Worm (Caenorhabditis elegans) whole organism, young adult: ENCODE measurements around the gene R10H10.7.

Experiments used
- B0035.1 ChIP-seq: sonication (generic microtip); optimal IDR thresholded peaks from 2 replicates; lab custom pipeline; 2016; ENCODE audit warnings: missing genetic modification characterization, mild to moderate bottlenecking, missing compliant biosample characterization, missing genotype, missing genetic modification reagents
- B0261.1 ChIP-seq: sonication (generic microtip); optimal IDR thresholded peaks from 2 replicates; lab custom pipeline; 2016; ENCODE audit warnings: mild to moderate bottlenecking, missing genetic modification characterization, moderate library complexity, missing compliant biosample characterization
- B0336.3 ChIP-seq: fragments of 200-800 bp; sonication (Bioruptor generic); IDR thresholded peaks from 2 replicates; pipeline ENCODE4 v1.3.6; 2022; ENCODE audit warnings: missing genetic modification characterization, missing compliant biosample characterization
- F23B12.7 ChIP-seq: sonication (generic microtip); optimal IDR thresholded peaks from 2 replicates; lab custom pipeline; 2017; ENCODE audit warnings: missing genetic modification characterization, mild to moderate bottlenecking, missing compliant biosample characterization, antibody characterized with exemption, moderate library complexity; ENCODE audit not compliant: insufficient read depth
- F33H1.4 ChIP-seq: fragments of 200-800 bp; sonication (Bioruptor generic); IDR thresholded peaks from 2 replicates; pipeline ENCODE4 v1.3.6; 2022; ENCODE audit warnings: missing genetic modification reagents, missing genetic modification characterization, missing compliant biosample characterization
- F37B4.10 ChIP-seq: fragments of 200-800 bp; sonication (Bioruptor generic); IDR thresholded peaks from 2 replicates; pipeline ENCODE4 v1.3.6; 2022; ENCODE audit warnings: missing genetic modification characterization, missing compliant biosample characterization
- F39B2.1 ChIP-seq: fragments of 200-800 bp; sonication (Bioruptor generic); IDR thresholded peaks from 2 replicates; pipeline ENCODE4 v1.3.6; 2022; ENCODE audit warnings: missing genetic modification reagents, missing genetic modification characterization, missing compliant biosample characterization
- T26A5.8 ChIP-seq: sonication (generic microtip); optimal IDR thresholded peaks from 2 replicates; lab custom pipeline; 2016; ENCODE audit warnings: missing genetic modification characterization, missing compliant biosample characterization
- Y53G8AR.9 ChIP-seq: fragments of 200-800 bp; sonication (Bioruptor generic); conservative IDR thresholded peaks from 2 replicates; pipeline ENCODE4 v1.3.6; 2022; ENCODE audit warnings: missing genetic modification reagents, missing genetic modification characterization, missing compliant biosample characterization
- Y56A3A.18 ChIP-seq: fragments of 200-800 bp; sonication (Bioruptor generic); IDR thresholded peaks from 2 replicates; pipeline ENCODE4 v1.3.6; 2022; ENCODE audit warnings: missing genetic modification reagents, missing genetic modification characterization, missing compliant biosample characterization
- Y67H2A.10 ChIP-seq: fragments of 200-800 bp; sonication (Bioruptor generic); conservative IDR thresholded peaks from 2 replicates; pipeline ENCODE4 v1.3.6; 2022; ENCODE audit warnings: missing genetic modification reagents, missing genetic modification characterization, missing compliant biosample characterization
- atf-7 ChIP-seq: sonication (generic microtip); optimal IDR thresholded peaks from 2 replicates; lab custom pipeline; 2017; ENCODE audit warnings: mild to moderate bottlenecking, missing genetic modification characterization, missing compliant biosample characterization
- attf-6 ChIP-seq: fragments of 200-800 bp; sonication (Bioruptor generic); IDR thresholded peaks from 2 replicates; pipeline ENCODE4 v1.3.6; 2022; ENCODE audit warnings: missing genetic modification reagents, missing genetic modification characterization, missing compliant biosample characterization
- cebp-1 ChIP-seq, 2 experiments: fragments of 200-800 bp in 1 of 2; sonication (Bioruptor generic) in 1 of 2; sonication (generic microtip) in 1 of 2; IDR thresholded peaks in 1 of 2; optimal IDR thresholded peaks in 1 of 2; 2 replicates each; pipeline versions ENCODE4 v1.3.6 to Lab custom; 2017 to 2022; ENCODE audit warnings: missing compliant biosample characterization in 2 of 2, missing genetic modification characterization in 2 of 2, mild to moderate bottlenecking in 1 of 2, missing genetic modification reagents in 1 of 2, moderate library complexity in 1 of 2
- ceh-100 ChIP-seq: fragments of 200-800 bp; sonication (Bioruptor generic); IDR thresholded peaks from 2 replicates; pipeline ENCODE4 v1.3.6; 2022; ENCODE audit warnings: missing genetic modification reagents, missing genetic modification characterization, missing compliant biosample characterization
- ceh-40 ChIP-seq: fragments of 200-800 bp; sonication (Bioruptor generic); IDR thresholded peaks from 2 replicates; pipeline ENCODE4 v1.3.6; 2022; ENCODE audit warnings: missing genetic modification characterization, missing compliant biosample characterization
- ceh-79 ChIP-seq: sonication (generic microtip); optimal IDR thresholded peaks from 2 replicates; lab custom pipeline; 2017; ENCODE audit warnings: mild to moderate bottlenecking, missing genetic modification characterization, missing compliant biosample characterization
- dpff-1 ChIP-seq: sonication (generic microtip); optimal IDR thresholded peaks from 2 replicates; lab custom pipeline; 2017; ENCODE audit warnings: mild to moderate bottlenecking, missing genetic modification characterization, missing compliant biosample characterization
- efl-1 ChIP-seq: fragments of 150-350 bp; optimal IDR thresholded peaks from 2 replicates; lab custom pipeline; 2014; ENCODE audit warnings: missing biosample characterization, missing genetic modification reagents, missing genetic modification characterization
- hlh-12 ChIP-seq: sonication (generic microtip); optimal IDR thresholded peaks from 2 replicates; lab custom pipeline; 2016; ENCODE audit warnings: missing genetic modification characterization, missing compliant biosample characterization
- hmg-1.2 ChIP-seq: fragments of 200-800 bp; sonication (Bioruptor generic); IDR thresholded peaks from 2 replicates; pipeline ENCODE4 v1.3.6; 2022; ENCODE audit warnings: missing genetic modification reagents, missing genetic modification characterization, missing compliant biosample characterization
- hmg-20 ChIP-seq: fragments of 200-800 bp; sonication (Bioruptor generic); IDR thresholded peaks from 2 replicates; pipeline ENCODE4 v1.3.6; 2022; ENCODE audit warnings: missing genetic modification reagents, missing genetic modification characterization, missing compliant biosample characterization
- hsf-1 ChIP-seq: fragments of 200-800 bp; sonication (Bioruptor generic); IDR thresholded peaks from 2 replicates; pipeline ENCODE4 v1.3.6; 2022; ENCODE audit warnings: missing genetic modification reagents, missing genetic modification characterization, missing compliant biosample characterization
- lag-1 ChIP-seq: fragments of 200-800 bp; sonication (Bioruptor generic); IDR thresholded peaks from 2 replicates; pipeline ENCODE4 v1.3.6; 2022; ENCODE audit warnings: missing genetic modification reagents, missing genetic modification characterization, missing compliant biosample characterization
- let-607 ChIP-seq, 2 experiments: fragments of 200-800 bp in 1 of 2; sonication (Bioruptor generic) in 1 of 2; sonication (generic microtip) in 1 of 2; optimal IDR thresholded peaks; 2 replicates each; lab custom pipeline; 2016 to 2018; ENCODE audit warnings: mild to moderate bottlenecking in 2 of 2, missing compliant biosample characterization in 2 of 2, missing genetic modification characterization in 2 of 2, moderate library complexity in 2 of 2, missing genotype in 1 of 2
- lin-40 ChIP-seq: sonication (generic microtip); optimal IDR thresholded peaks from 2 replicates; lab custom pipeline; 2016; ENCODE audit warnings: missing genetic modification characterization, mild to moderate bottlenecking, missing compliant biosample characterization, missing genotype, missing genetic modification reagents
- lin-54 ChIP-seq: fragments of 200-800 bp; sonication (Bioruptor generic); optimal IDR thresholded peaks from 2 replicates; lab custom pipeline; 2018; ENCODE audit warnings: mild to moderate bottlenecking, missing genetic modification characterization, missing compliant biosample characterization
- lir-1 ChIP-seq: fragments of 200-800 bp; sonication (Bioruptor generic); conservative IDR thresholded peaks from 2 replicates; pipeline ENCODE4 v1.3.6; 2022; ENCODE audit warnings: missing genetic modification reagents, missing genetic modification characterization, missing compliant biosample characterization
- lsl-1 ChIP-seq: fragments of 200-800 bp; sonication (Bioruptor generic); optimal IDR thresholded peaks from 2 replicates; lab custom pipeline; 2018; ENCODE audit warnings: mild to moderate bottlenecking, missing genetic modification characterization, moderate library complexity, missing compliant biosample characterization
- madf-10 ChIP-seq: sonication (generic microtip); optimal IDR thresholded peaks from 2 replicates; lab custom pipeline; 2016; ENCODE audit warnings: mild to moderate bottlenecking, missing genetic modification characterization, missing compliant biosample characterization
- madf-6 ChIP-seq: fragments of 200-800 bp; sonication (Bioruptor generic); IDR thresholded peaks from 2 replicates; pipeline ENCODE4 v1.3.6; 2022; ENCODE audit warnings: missing genetic modification reagents, missing genetic modification characterization, missing compliant biosample characterization
- pbrm-1 ChIP-seq: fragments of 200-800 bp; sonication (Bioruptor generic); IDR thresholded peaks from 2 replicates; pipeline ENCODE4 v1.3.6; 2022; ENCODE audit warnings: missing genetic modification reagents, missing genetic modification characterization, missing compliant biosample characterization
- snpc-1.3 ChIP-seq: sonication (generic microtip); optimal IDR thresholded peaks from 2 replicates; lab custom pipeline; 2017; ENCODE audit warnings: missing genetic modification characterization, mild to moderate bottlenecking, missing compliant biosample characterization, antibody characterized with exemption, moderate library complexity, missing genotype, missing genetic modification reagents; ENCODE audit not compliant: insufficient read depth
- snpc-3.4 ChIP-seq: sonication (generic microtip); optimal IDR thresholded peaks from 2 replicates; lab custom pipeline; 2017; ENCODE audit warnings: missing genetic modification characterization, mild to moderate bottlenecking, missing compliant biosample characterization, antibody characterized with exemption, moderate library complexity, missing genotype, missing genetic modification reagents
- snpc-4 ChIP-seq, 5 experiments: fragments of 150-350 bp in 1 of 5; sonication (generic microtip) in 4 of 5; optimal IDR thresholded peaks; 2 replicates each; lab custom pipeline; 2014 to 2018; ENCODE audit warnings: missing genetic modification characterization in 5 of 5, missing biosample characterization in 3 of 5, antibody characterized with exemption in 2 of 5, mild to moderate bottlenecking in 2 of 5, missing compliant biosample characterization in 2 of 5, missing genotype in 2 of 5, moderate library complexity in 2 of 5, missing genetic modification reagents in 1 of 5
- tbx-9 ChIP-seq: sonication (generic microtip); optimal IDR thresholded peaks from 2 replicates; lab custom pipeline; 2016; ENCODE audit warnings: borderline replicate concordance, missing genetic modification characterization, inconsistent platforms, missing compliant biosample characterization
- unc-130 ChIP-seq: sonication (generic microtip); optimal IDR thresholded peaks from 2 replicates; lab custom pipeline; 2016; ENCODE audit warnings: missing genetic modification reagents, missing genetic modification characterization, missing compliant biosample characterization
- xnd-1 ChIP-seq: sonication (generic microtip); optimal IDR thresholded peaks from 2 replicates; lab custom pipeline; 2016; ENCODE audit warnings: missing genotype, missing genetic modification reagents, missing genetic modification characterization, missing compliant biosample characterization
- zfh-2 ChIP-seq: fragments of 200-800 bp; sonication (Bioruptor generic); conservative IDR thresholded peaks from 2 replicates; pipeline ENCODE4 v1.3.6; 2022; ENCODE audit warnings: missing genetic modification reagents, missing genetic modification characterization, missing compliant biosample characterization
- ztf-18 ChIP-seq: sonication (generic microtip); optimal IDR thresholded peaks from 2 replicates; lab custom pipeline; 2016; ENCODE audit warnings: missing genotype, mild to moderate bottlenecking, missing genetic modification characterization, missing compliant biosample characterization
- ztf-25 ChIP-seq: fragments of 200-800 bp; sonication (Bioruptor generic); IDR thresholded peaks from 2 replicates; pipeline ENCODE4 v1.3.6; 2022; ENCODE audit warnings: missing genetic modification reagents, missing genetic modification characterization, missing compliant biosample characterization
- ztf-26 ChIP-seq: sonication (generic microtip); optimal IDR thresholded peaks from 2 replicates; lab custom pipeline; 2017; ENCODE audit warnings: missing genetic modification characterization, missing compliant biosample characterization

The R10H10.7 gene

DNA sequence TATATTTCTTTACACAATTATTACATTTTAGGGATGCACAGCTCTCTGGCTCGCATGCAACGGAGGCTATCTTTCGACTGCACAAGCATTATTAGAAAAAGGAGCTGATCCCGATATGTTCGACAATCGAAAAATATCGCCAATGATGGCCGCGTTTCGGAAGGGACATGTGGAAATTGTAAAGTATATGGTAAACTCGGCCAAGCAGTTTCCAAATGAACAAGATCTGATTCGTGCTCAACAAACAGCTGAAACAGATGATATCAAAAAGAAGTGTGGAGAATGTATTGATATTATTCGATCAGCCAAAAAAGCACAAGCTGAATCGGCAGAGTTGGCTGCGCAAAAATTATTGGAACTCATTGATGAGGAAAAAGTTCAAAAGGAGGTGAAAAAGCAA lies 30.8 kb downstream of the R10H10.7 start:
- TF ChIP-seq lin-40 (tag; lab: Kevin White, UChicago) (no peak), hsf-1 (no peak), cebp-1 (GFP tag; IDR thresholded peaks at IDR 0.05; lab: Robert Waterston, UW) (no peak), cebp-1 (tag; optimal IDR thresholded peaks at IDR 0.05; lab: Kevin White, UChicago) (no peak), Y53G8AR.9 (GFP tag; lab: Robert Waterston, UW) (no peak), lsl-1 (GFP tag; lab: Kevin White, UChicago) (no peak), lag-1 (GFP tag; lab: Robert Waterston, UW) (no peak), atf-7 (tag; lab: Kevin White, UChicago) (no peak), snpc-1.3 (tag; lab: Kevin White, UChicago) (no peak), attf-6 (no peak), hmg-20 (GFP tag; lab: Robert Waterston, UW) (no peak), ceh-100 (GFP tag; lab: Robert Waterston, UW) (no peak), F37B4.10 (GFP tag; lab: Robert Waterston, UW) (no peak), T26A5.8 (tag; lab: Kevin White, UChicago) (no peak), dpff-1 (no peak), efl-1 (GFP tag; lab: Kevin White, UChicago) (no peak), pbrm-1 (GFP tag; lab: Robert Waterston, UW) (no peak), ztf-18 (tag; lab: Kevin White, UChicago) (no peak), madf-10 (tag; lab: Kevin White, UChicago) (no peak), unc-130 (no peak), xnd-1 (tag; lab: Kevin White, UChicago) (no peak)

DNA sequence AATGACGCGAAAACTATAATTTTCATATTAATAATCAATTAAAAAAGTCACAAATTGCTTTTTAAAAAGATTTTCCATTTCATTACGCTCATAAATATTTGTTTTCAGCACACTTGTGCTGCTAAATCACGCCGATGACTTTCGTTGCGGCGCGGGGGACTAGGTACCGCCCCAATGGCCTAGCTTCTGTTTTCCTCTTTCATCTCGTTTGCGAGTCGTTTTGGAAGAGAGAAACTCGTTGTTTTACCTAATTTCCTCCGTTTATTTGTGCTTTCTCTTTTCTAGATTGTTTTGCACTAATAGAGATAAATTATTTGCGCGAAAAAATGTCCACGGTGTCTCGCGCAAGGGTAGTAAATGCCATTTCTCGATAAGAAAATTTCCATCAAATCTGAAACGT lies 32.7 kb downstream of the R10H10.7 start:
- no peak for TF ChIP-seq lir-1 (GFP tag; lab: Robert Waterston, UW)
- no peak for TF ChIP-seq B0261.1 (tag; lab: Kevin White, UChicago)
- no peak for TF ChIP-seq let-607 (tag; optimal IDR thresholded peaks at IDR 0.05; lab: Kevin White, UChicago)
- no peak for TF ChIP-seq snpc-3.4
- TF ChIP-seq F39B2.1 (GFP tag; lab: Robert Waterston, UW), result no peak
- peak; percentile 5 for TF ChIP-seq snpc-4 (GFP tag; optimal IDR thresholded peaks at IDR 0.05; lab: Kevin White, UChicago)
- TF ChIP-seq snpc-4 (tag; optimal IDR thresholded peaks at IDR 0.05; lab: Kevin White, UChicago), result no peak
- TF ChIP-seq ztf-18 (tag; lab: Kevin White, UChicago), result peak; percentile 59
- TF ChIP-seq Y67H2A.10 (GFP tag; lab: Robert Waterston, UW), result 0 out of 2 replicates have a peak, but pooled peaks have one; percentile 0
- no peak for TF ChIP-seq cebp-1 (GFP tag; IDR thresholded peaks at IDR 0.05; lab: Robert Waterston, UW)
- peak; percentile 3 for TF ChIP-seq cebp-1 (tag; optimal IDR thresholded peaks at IDR 0.05; lab: Kevin White, UChicago)
- no peak for TF ChIP-seq snpc-1.3 (tag; lab: Kevin White, UChicago)
- TF ChIP-seq tbx-9 (tag; lab: Kevin White, UChicago), result no peak
- no peak for TF ChIP-seq Y56A3A.18
- no peak for TF ChIP-seq ceh-79 (tag; lab: Kevin White, UChicago)

DNA sequence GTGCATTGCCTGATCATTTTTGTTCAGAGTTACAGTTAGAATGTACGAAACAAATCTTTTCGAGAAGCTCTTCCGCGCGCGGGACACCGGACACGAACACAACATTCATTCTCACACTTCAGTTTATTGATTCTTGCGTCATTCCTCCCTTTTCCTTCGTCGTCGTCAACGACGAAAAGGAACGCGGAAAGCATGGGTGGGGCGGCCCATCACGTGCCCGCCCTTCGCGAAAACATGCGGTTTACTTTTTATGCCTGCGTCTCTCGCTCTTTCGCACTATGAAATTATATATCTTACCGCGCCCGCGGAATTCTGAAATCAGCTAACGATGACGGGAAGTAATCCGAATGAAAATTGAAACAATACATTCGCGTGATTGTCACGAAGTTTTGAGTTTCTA lies 33.1 kb downstream of the R10H10.7 start:
- TF ChIP-seq B0336.3, result 0 out of 2 replicates have a peak, but pooled peaks have one; percentile 44
- TF ChIP-seq ztf-25 (GFP tag; lab: Robert Waterston, UW), result no peak
- TF ChIP-seq hsf-1, result peak; percentile 66
- TF ChIP-seq F33H1.4 (GFP tag; lab: Robert Waterston, UW), result peak; percentile 15; the same call in 1 of the 2 replicates
- TF ChIP-seq Y56A3A.18, result peak; percentile 82; the same call in 1 of the 2 replicates
- TF ChIP-seq F23B12.7, result peak; percentile 0
- peak; percentile 35; the same call in 1 of the 2 replicates for TF ChIP-seq lir-1 (GFP tag; lab: Robert Waterston, UW)
- TF ChIP-seq efl-1 (GFP tag; lab: Kevin White, UChicago), result peak; percentile 70
- TF ChIP-seq hlh-12, result no peak
- no peak for TF ChIP-seq ceh-40
- 0 out of 2 replicates have a peak, but pooled peaks have one; percentile 7 for TF ChIP-seq Y67H2A.10 (GFP tag; lab: Robert Waterston, UW)
- TF ChIP-seq B0035.1 (tag; lab: Kevin White, UChicago), result no peak
- peak; percentile 27 for TF ChIP-seq ztf-26 (tag; lab: Kevin White, UChicago)
- TF ChIP-seq pbrm-1 (GFP tag; lab: Robert Waterston, UW), result 0 out of 2 replicates have a peak, but pooled peaks have one; percentile 32
- peak; percentile 67; the same call in 1 of the 2 replicates for TF ChIP-seq zfh-2 (GFP tag; lab: Robert Waterston, UW)
- TF ChIP-seq madf-6 (GFP tag; lab: Robert Waterston, UW), result peak; percentile 80
- peak; percentile 72 for TF ChIP-seq hmg-1.2 (GFP tag; lab: Robert Waterston, UW)
- TF ChIP-seq xnd-1 (tag; lab: Kevin White, UChicago), result peak; percentile 67
- peak; percentile 16 for TF ChIP-seq lin-54 (GFP tag; lab: Kevin White, UChicago)
- no peak for TF ChIP-seq cebp-1 (GFP tag; IDR thresholded peaks at IDR 0.05; lab: Robert Waterston, UW)
- TF ChIP-seq cebp-1 (tag; optimal IDR thresholded peaks at IDR 0.05; lab: Kevin White, UChicago), result peak; percentile 74
